Fruit fly (Drosophila melanogaster): Measurements from ENCODE around the gene Ubi-p5E.

Gene Ubi-p5E

dm6 chrX:6305317-6305716 lies 25.9 kb upstream of the Ubi-p5E start:
- TF ChIP-seq CG8159 (tag; optimal IDR thresholded peaks at IDR 0.05): no peak
- TF ChIP-seq CG34367 (tag; optimal IDR thresholded peaks at IDR 0.05): no peak
- no peak for TF ChIP-seq D1 (tag; optimal IDR thresholded peaks at IDR 0.05)
- TF ChIP-seq gl (tag; optimal IDR thresholded peaks at IDR 0.05): no peak
- TF ChIP-seq CG10348 (GFP tag; IDR thresholded peaks at IDR 0.05): no peak
- TF ChIP-seq CG12605 (GFP tag; IDR thresholded peaks at IDR 0.05): no peak
- peak; percentile 94 for TF ChIP-seq EcR (GFP tag; optimal IDR thresholded peaks at IDR 0.05)
- TF ChIP-seq CG9948 (tag; optimal IDR thresholded peaks at IDR 0.05): peak; percentile 4
- TF ChIP-seq Pif1B (GFP tag; optimal IDR thresholded peaks at IDR 0.05): peak; percentile 24
- peak; percentile 46 for TF ChIP-seq CG14655 (GFP tag; optimal IDR thresholded peaks at IDR 0.05)
- no peak for TF ChIP-seq rn (GFP tag; IDR thresholded peaks at IDR 0.05)
- no peak for TF ChIP-seq CG17806 (tag; optimal IDR thresholded peaks at IDR 0.05)
- no peak for TF ChIP-seq Ets98B (GFP tag; IDR thresholded peaks at IDR 0.05)
- TF ChIP-seq CG8301 (tag; optimal IDR thresholded peaks at IDR 0.05): peak; percentile 28
- 0 out of 2 replicates have a peak, but pooled peaks have one; percentile 34 for TF ChIP-seq CG32121 (GFP tag; IDR thresholded peaks at IDR 0.05)
- peak; percentile 21 for TF ChIP-seq Pif1A (GFP tag; optimal IDR thresholded peaks at IDR 0.05)
- TF ChIP-seq CG15710 (tag; optimal IDR thresholded peaks at IDR 0.05): no peak
- TF ChIP-seq CG13204 (GFP tag; optimal IDR thresholded peaks at IDR 0.05): no peak
- TF ChIP-seq Snoo (tag; optimal IDR thresholded peaks at IDR 0.05): no peak
- TF ChIP-seq CG4496 (GFP tag; IDR thresholded peaks at IDR 0.05): peak; percentile 48; the same call in 1 of the 3 replicates
- TF ChIP-seq fd96Ca (GFP tag; IDR thresholded peaks at IDR 0.05): no peak

dm6 chrX:6304203-6304602 lies 24.8 kb upstream of the Ubi-p5E start:
- TF ChIP-seq CG9948 (tag; optimal IDR thresholded peaks at IDR 0.05) (peak; percentile 14), CG15710 (tag; optimal IDR thresholded peaks at IDR 0.05) (peak; percentile 10), CG8301 (tag; optimal IDR thresholded peaks at IDR 0.05) (peak; percentile 9), CG10348 (GFP tag; IDR thresholded peaks at IDR 0.05) (no peak)

- TF ChIP-seq CG34367 (tag; optimal IDR thresholded peaks at IDR 0.05) (no peak), CG14655 (GFP tag; optimal IDR thresholded peaks at IDR 0.05) (no peak), CG9948 (tag; optimal IDR thresholded peaks at IDR 0.05) (no peak), Pif1A (GFP tag; optimal IDR thresholded peaks at IDR 0.05) (no peak), CG15710 (tag; optimal IDR thresholded peaks at IDR 0.05) (no peak), CG8301 (tag; optimal IDR thresholded peaks at IDR 0.05) (no peak)
Measured at dm6 chrX:6303675-6304074, 24.2 kb upstream of the Ubi-p5E start, which contains the start of gene CG3823. TSS of gene CG3823 (plus strand) at chrX:6303975.

- TF ChIP-seq CG15710 (tag; optimal IDR thresholded peaks at IDR 0.05): no peak
- TF ChIP-seq Pif1A (GFP tag; optimal IDR thresholded peaks at IDR 0.05): no peak
- TF ChIP-seq D1 (tag; optimal IDR thresholded peaks at IDR 0.05): no peak
- no peak for TF ChIP-seq CG13204 (GFP tag; optimal IDR thresholded peaks at IDR 0.05)
- TF ChIP-seq CG12605 (GFP tag; IDR thresholded peaks at IDR 0.05): no peak
- TF ChIP-seq CG4496 (GFP tag; IDR thresholded peaks at IDR 0.05): no peak
- TF ChIP-seq Snoo (tag; optimal IDR thresholded peaks at IDR 0.05): no peak
- TF ChIP-seq Ets98B (GFP tag; IDR thresholded peaks at IDR 0.05): no peak
- no peak for TF ChIP-seq rn (GFP tag; IDR thresholded peaks at IDR 0.05)
- TF ChIP-seq CG34367 (tag; optimal IDR thresholded peaks at IDR 0.05): no peak
- TF ChIP-seq CG32121 (GFP tag; IDR thresholded peaks at IDR 0.05): no peak
- TF ChIP-seq Pif1B (GFP tag; optimal IDR thresholded peaks at IDR 0.05): no peak
- TF ChIP-seq CG14655 (GFP tag; optimal IDR thresholded peaks at IDR 0.05): no peak
- no peak for TF ChIP-seq CG9948 (tag; optimal IDR thresholded peaks at IDR 0.05)
- no peak for TF ChIP-seq EcR (GFP tag; optimal IDR thresholded peaks at IDR 0.05)
- no peak for TF ChIP-seq fd96Ca (GFP tag; IDR thresholded peaks at IDR 0.05)
Measured at dm6 chrX:6303196-6303595, 23.7 kb upstream of the Ubi-p5E start.

dm6 chrX:6301052-6301451 lies 21.6 kb upstream of the Ubi-p5E start, which contains the start of gene CG12219:
TSS of gene CG12219 (minus strand) at chrX:6301285.
- TF ChIP-seq CG10348 (GFP tag; IDR thresholded peaks at IDR 0.05): no peak
- TF ChIP-seq CG4496 (GFP tag; IDR thresholded peaks at IDR 0.05): no peak
- TF ChIP-seq CG14655 (GFP tag; optimal IDR thresholded peaks at IDR 0.05): no peak
- TF ChIP-seq Ets98B (GFP tag; IDR thresholded peaks at IDR 0.05): no peak
- TF ChIP-seq CG17806 (tag; optimal IDR thresholded peaks at IDR 0.05): no peak

- peak; percentile 53 for TF ChIP-seq CG15710 (tag; optimal IDR thresholded peaks at IDR 0.05)
- TF ChIP-seq CG34367 (tag; optimal IDR thresholded peaks at IDR 0.05): no peak
- TF ChIP-seq Ets98B (GFP tag; IDR thresholded peaks at IDR 0.05): no peak
- no peak for TF ChIP-seq CG32121 (GFP tag; IDR thresholded peaks at IDR 0.05)
- TF ChIP-seq CG9948 (tag; optimal IDR thresholded peaks at IDR 0.05): peak; percentile 14
- peak; percentile 57 for TF ChIP-seq Snoo (tag; optimal IDR thresholded peaks at IDR 0.05)
- peak; percentile 19 for TF ChIP-seq CG17806 (tag; optimal IDR thresholded peaks at IDR 0.05)
- TF ChIP-seq fd96Ca (GFP tag; IDR thresholded peaks at IDR 0.05): peak; percentile 33; the same call in 1 of the 3 replicates
Measured at dm6 chrX:6295129-6295539, 15.7 kb upstream of the Ubi-p5E start, which contains the start of the genes CG15891 and CG3815. TSS of gene CG15891 (minus strand) at chrX:6295345. TSS of gene CG3815 (plus strand) at chrX:6295389.

dm6 chrX:6294243-6294642 lies 14.8 kb upstream of the Ubi-p5E start, which contains the start of gene CG15892:
TSS of gene CG15892 (minus strand) at chrX:6294343.
- TF ChIP-seq CG8301 (tag; optimal IDR thresholded peaks at IDR 0.05) (no peak), Pif1A (GFP tag; optimal IDR thresholded peaks at IDR 0.05) (no peak), CG13204 (GFP tag; optimal IDR thresholded peaks at IDR 0.05) (no peak), CG4496 (GFP tag; IDR thresholded peaks at IDR 0.05) (no peak), CG17806 (tag; optimal IDR thresholded peaks at IDR 0.05) (no peak), gl (tag; optimal IDR thresholded peaks at IDR 0.05) (no peak), Ets98B (GFP tag; IDR thresholded peaks at IDR 0.05) (no peak), EcR (GFP tag; optimal IDR thresholded peaks at IDR 0.05) (no peak), CG12605 (GFP tag; IDR thresholded peaks at IDR 0.05) (no peak), CG8159 (tag; optimal IDR thresholded peaks at IDR 0.05) (no peak)
